Fruit fly (Drosophila melanogaster) whole organism, adult: ENCODE results near the gene eIF2A.

Experiments
- CG11617 ChIP-seq: fragments of 200-800 bp; sonication (Bioruptor generic); optimal IDR thresholded peaks from 2 replicates; lab custom pipeline; 2017; ENCODE audit warnings: mild to moderate bottlenecking, missing biosample characterization, missing genetic modification reagents, missing genetic modification characterization
- CG12768 ChIP-seq: fragments of 200-800 bp; sonication (Bioruptor generic); optimal IDR thresholded peaks from 2 replicates; lab custom pipeline; 2017; ENCODE audit warnings: missing biosample characterization, missing genetic modification characterization, mild to moderate bottlenecking, moderate library complexity, missing genetic modification reagents
- CG14711 ChIP-seq: fragments of 200-800 bp; sonication (Bioruptor generic); optimal IDR thresholded peaks from 2 replicates; lab custom pipeline; 2018; ENCODE audit warnings: missing biosample characterization, mild to moderate bottlenecking, missing genetic modification characterization, moderate library complexity
- CG1620 ChIP-seq: fragments of 200-800 bp; sonication (Bioruptor generic); optimal IDR thresholded peaks from 2 replicates; lab custom pipeline; 2016; ENCODE audit warnings: missing biosample characterization, missing genetic modification characterization
- CG33017 ChIP-seq: fragments of 200-800 bp; sonication (Bioruptor generic); optimal IDR thresholded peaks from 2 replicates; lab custom pipeline; 2018; ENCODE audit warnings: missing biosample characterization, mild to moderate bottlenecking, missing genetic modification characterization, moderate library complexity
- CG5204 ChIP-seq: fragments of 200-800 bp; sonication (Bioruptor generic); optimal IDR thresholded peaks from 2 replicates; lab custom pipeline; 2016; ENCODE audit warnings: missing biosample characterization, missing genetic modification characterization
- CG7045 ChIP-seq: fragments of 200-800 bp; sonication (Bioruptor generic); optimal IDR thresholded peaks from 2 replicates; lab custom pipeline; 2017; ENCODE audit warnings: missing biosample characterization, mild to moderate bottlenecking, missing genetic modification characterization
- CG7101 ChIP-seq: fragments of 200-800 bp; sonication (Bioruptor generic); optimal IDR thresholded peaks from 2 replicates; lab custom pipeline; 2018; ENCODE audit warnings: missing biosample characterization, mild to moderate bottlenecking, missing genetic modification characterization, moderate library complexity
- Clk ChIP-seq: fragments of 200-800 bp; sonication (Bioruptor generic); optimal IDR thresholded peaks from 2 replicates; lab custom pipeline; 2017; ENCODE audit warnings: missing biosample characterization, missing genetic modification characterization
- Crg-1 ChIP-seq: fragments of 200-800 bp; sonication (Bioruptor generic); optimal IDR thresholded peaks from 2 replicates; lab custom pipeline; 2016; ENCODE audit warnings: missing biosample characterization, missing genetic modification characterization
- Hr96 ChIP-seq: fragments of 200-800 bp; sonication (Bioruptor generic); optimal IDR thresholded peaks from 2 replicates; lab custom pipeline; 2016; ENCODE audit warnings: missing biosample characterization, missing genetic modification characterization
- Mnt ChIP-seq: fragments of 200-800 bp; sonication (Bioruptor generic); optimal IDR thresholded peaks from 2 replicates; lab custom pipeline; 2016; ENCODE audit warnings: missing biosample characterization, mild to moderate bottlenecking, missing genetic modification characterization
- bab1 ChIP-seq: fragments of 200-800 bp; sonication (Bioruptor generic); optimal IDR thresholded peaks from 3 replicates; lab custom pipeline; 2019; ENCODE audit warnings: missing biosample characterization, mild to moderate bottlenecking, missing genetic modification characterization, moderate library complexity
- cic ChIP-seq: fragments of 200-800 bp; sonication (Bioruptor generic); optimal IDR thresholded peaks from 2 replicates; lab custom pipeline; 2017; ENCODE audit warnings: missing biosample characterization, mild to moderate bottlenecking, missing genetic modification characterization, moderate library complexity
- cnc ChIP-seq, 2 experiments: fragments of >200 bp; optimal IDR thresholded peaks; 2 replicates each; lab custom pipeline; 2017
- kay ChIP-seq: fragments of 200-800 bp; sonication (Bioruptor generic); peaks from one replicate; lab custom pipeline; 2016; ENCODE audit warnings: missing biosample characterization, missing genetic modification characterization, borderline replicate concordance
- ovo ChIP-seq: fragments of 200-800 bp; sonication (Bioruptor generic); optimal IDR thresholded peaks from 2 replicates; lab custom pipeline; 2016; ENCODE audit warnings: missing biosample characterization, missing genetic modification characterization
- pad ChIP-seq: fragments of 200-800 bp; sonication (Bioruptor generic); optimal IDR thresholded peaks from 3 replicates; lab custom pipeline; 2017; ENCODE audit warnings: missing biosample characterization, missing genetic modification characterization, mild to moderate bottlenecking, moderate library complexity, missing genetic modification reagents
- tj ChIP-seq: fragments of 200-800 bp; sonication (Bioruptor generic); optimal IDR thresholded peaks from 3 replicates; lab custom pipeline; 2017; ENCODE audit warnings: missing biosample characterization, mild to moderate bottlenecking, missing genetic modification characterization, moderate library complexity
- toe ChIP-seq: fragments of 200-800 bp; sonication (Bioruptor generic); optimal IDR thresholded peaks from 2 replicates; lab custom pipeline; 2016; ENCODE audit warnings: missing biosample characterization, missing genetic modification characterization

The eIF2A gene

dm6 chr3L:21828177-21828589 lies 3.6 kb downstream of the eIF2A start, which contains the start of gene CG32448:
Gene CG32448, minus strand, starts transcription at chr3L:21828480.
- TF ChIP-seq CG7101 (peak; percentile 46), CG7045 (GFP tag; lab: Kevin White, UChicago) (peak; percentile 13), Crg-1 (GFP tag; lab: Kevin White, UChicago) (no peak), Clk (GFP tag; lab: Kevin White, UChicago) (no peak), ovo (GFP tag; lab: Kevin White, UChicago) (no peak), bab1 (GFP tag; lab: Kevin White, UChicago) (no peak), CG1620 (GFP tag; lab: Kevin White, UChicago) (peak; percentile 27), toe (no peak), CG33017 (tag; lab: Kevin White, UChicago) (peak; percentile 10), Hr96 (GFP tag; lab: Kevin White, UChicago) (peak; percentile 37), pad (GFP tag; lab: Kevin White, UChicago) (no peak), CG14711 (tag; lab: Kevin White, UChicago) (peak; percentile 24), CG11617 (GFP tag; lab: Kevin White, UChicago) (peak; percentile 3), CG5204 (GFP tag; lab: Kevin White, UChicago) (peak; percentile 55), tj (GFP tag; lab: Kevin White, UChicago) (no peak), Mnt (GFP tag; lab: Kevin White, UChicago) (peak; percentile 34), cnc (optimal IDR thresholded peaks at IDR 0.05; lab: Kevin White, UChicago) (no peak), kay (GFP tag; lab: Kevin White, UChicago) (no peak), cic (no peak), CG12768 (GFP tag; lab: Kevin White, UChicago) (no peak)

DNA sequence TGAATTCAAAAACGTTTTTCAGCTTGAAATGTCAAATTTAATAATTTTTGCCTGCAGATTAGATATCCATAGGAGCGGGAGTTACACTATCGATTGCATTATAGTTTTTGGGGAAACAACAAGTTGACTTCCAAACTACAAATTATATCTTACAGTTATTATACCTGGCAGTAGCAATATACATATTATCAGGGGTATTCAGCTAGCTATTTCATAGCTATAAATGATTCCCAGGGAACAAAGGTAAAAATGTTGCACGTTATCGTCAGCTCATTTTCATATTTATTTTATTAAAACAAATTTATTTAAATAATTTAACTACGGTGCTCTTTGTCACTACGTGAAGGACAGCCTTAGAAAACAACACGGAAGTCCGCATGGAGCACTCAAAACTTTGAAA lies 5.6 kb downstream of the eIF2A start:
- no peak for TF ChIP-seq Mnt (GFP tag; lab: Kevin White, UChicago)
- TF ChIP-seq kay (GFP tag; lab: Kevin White, UChicago) = no peak
- TF ChIP-seq CG33017 (tag; lab: Kevin White, UChicago) = no peak
- TF ChIP-seq toe = no peak
- no peak for TF ChIP-seq cnc (optimal IDR thresholded peaks at IDR 0.05; lab: Kevin White, UChicago)
- no peak for TF ChIP-seq Hr96 (GFP tag; lab: Kevin White, UChicago)
- no peak for TF ChIP-seq CG7101
- no peak for TF ChIP-seq bab1 (GFP tag; lab: Kevin White, UChicago)
- TF ChIP-seq CG12768 (GFP tag; lab: Kevin White, UChicago) = no peak
- TF ChIP-seq cic = no peak
- no peak for TF ChIP-seq CG7045 (GFP tag; lab: Kevin White, UChicago)
- TF ChIP-seq CG14711 (tag; lab: Kevin White, UChicago) = no peak
- no peak for TF ChIP-seq ovo (GFP tag; lab: Kevin White, UChicago)
- no peak for TF ChIP-seq tj (GFP tag; lab: Kevin White, UChicago)
- no peak for TF ChIP-seq Clk (GFP tag; lab: Kevin White, UChicago)

dm6 chr3L:21832203-21833160 lies 7.9 kb downstream of the eIF2A start, which contains the start of the genes CG7148 and Nopp140:
Gene CG7148, minus strand, starts transcription at chr3L:21832253.
Gene Nopp140, plus strand, starts transcription at chr3L:21832774.
- TF ChIP-seq bab1 (GFP tag; lab: Kevin White, UChicago) (peak; percentile 67), CG7101 (peak; percentile 77), ovo (GFP tag; lab: Kevin White, UChicago) (peak; percentile 72), toe (peak; percentile 69), CG5204 (GFP tag; lab: Kevin White, UChicago) (peak; percentile 38), pad (GFP tag; lab: Kevin White, UChicago) (peak; percentile 68), tj (GFP tag; lab: Kevin White, UChicago) (peak; percentile 37), Crg-1 (GFP tag; lab: Kevin White, UChicago) (peak; percentile 75), CG11617 (GFP tag; lab: Kevin White, UChicago) (peak; percentile 77), CG7045 (GFP tag; lab: Kevin White, UChicago) (peak; percentile 60), Hr96 (GFP tag; lab: Kevin White, UChicago) (peak; percentile 75), CG12768 (GFP tag; lab: Kevin White, UChicago) (peak; percentile 72), Clk (GFP tag; lab: Kevin White, UChicago) (peak; percentile 54), kay (GFP tag; lab: Kevin White, UChicago) (no peak), CG33017 (tag; lab: Kevin White, UChicago) (peak; percentile 71), cic (no peak), CG14711 (tag; lab: Kevin White, UChicago) (peak; percentile 55), CG1620 (GFP tag; lab: Kevin White, UChicago) (peak; percentile 82), Mnt (GFP tag; lab: Kevin White, UChicago) (peak; percentile 99), cnc (optimal IDR thresholded peaks at IDR 0.05; lab: Kevin White, UChicago) (no peak)

DNA sequence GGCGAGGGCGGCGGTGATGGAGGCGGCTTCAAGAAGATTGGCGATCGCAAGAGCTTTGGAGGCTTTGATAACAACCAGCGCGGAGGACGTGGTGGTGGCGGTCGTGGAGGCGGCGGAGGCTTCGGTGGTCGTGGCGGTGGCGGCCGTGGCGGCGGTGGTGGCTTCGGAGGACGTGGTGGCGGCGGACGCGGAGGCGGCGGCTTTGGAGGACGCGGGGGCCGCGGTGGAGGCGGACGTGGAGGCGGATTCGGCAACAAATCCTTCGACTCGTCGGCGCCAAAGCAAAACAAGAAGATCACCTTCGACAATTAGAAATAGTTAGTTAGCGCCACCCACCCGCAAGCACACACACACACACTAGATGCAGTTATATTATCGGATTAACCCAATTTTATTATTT lies 11.0 kb downstream of the eIF2A start:
- no peak for TF ChIP-seq CG1620 (GFP tag; lab: Kevin White, UChicago)
- TF ChIP-seq Mnt (GFP tag; lab: Kevin White, UChicago) = no peak
- no peak for TF ChIP-seq tj (GFP tag; lab: Kevin White, UChicago)
- no peak for TF ChIP-seq Clk (GFP tag; lab: Kevin White, UChicago)
- no peak for TF ChIP-seq CG33017 (tag; lab: Kevin White, UChicago)
- no peak for TF ChIP-seq CG12768 (GFP tag; lab: Kevin White, UChicago)
- no peak for TF ChIP-seq cic
- no peak for TF ChIP-seq bab1 (GFP tag; lab: Kevin White, UChicago)
- TF ChIP-seq CG7045 (GFP tag; lab: Kevin White, UChicago) = no peak
- TF ChIP-seq cnc (optimal IDR thresholded peaks at IDR 0.05; lab: Kevin White, UChicago) = no peak
- TF ChIP-seq kay (GFP tag; lab: Kevin White, UChicago) = no peak
- TF ChIP-seq CG11617 (GFP tag; lab: Kevin White, UChicago) = no peak
- no peak for TF ChIP-seq CG14711 (tag; lab: Kevin White, UChicago)
- no peak for TF ChIP-seq Hr96 (GFP tag; lab: Kevin White, UChicago)
- TF ChIP-seq CG5204 (GFP tag; lab: Kevin White, UChicago) = no peak
